Fruit fly (Drosophila melanogaster) whole organism, wandering third instar larva: ENCODE results near the gene amos.

Source experiments
- Abd-B ChIP-seq: fragments of >200 bp; optimal IDR thresholded peaks from 2 replicates; lab custom pipeline; 2017; ENCODE audit warnings: missing biosample characterization, missing genetic modification characterization
- CG32264 ChIP-seq: fragments of 200-800 bp; sonication (Bioruptor generic); optimal IDR thresholded peaks from 2 replicates; lab custom pipeline; 2016; ENCODE audit warnings: missing biosample characterization, missing genetic modification characterization
- CG9705 ChIP-seq: fragments of 200-800 bp; sonication (Bioruptor generic); optimal IDR thresholded peaks from 2 replicates; lab custom pipeline; 2018; ENCODE audit warnings: missing biosample characterization, mild to moderate bottlenecking, missing genetic modification characterization
- CrebA ChIP-seq: fragments of 200-800 bp; sonication (Bioruptor generic); optimal IDR thresholded peaks from 2 replicates; lab custom pipeline; 2016; ENCODE audit warnings: missing biosample characterization, mild to moderate bottlenecking, missing genetic modification characterization, borderline replicate concordance
- Dfd ChIP-seq: fragments of >200 bp; optimal IDR thresholded peaks from 2 replicates; lab custom pipeline; 2017; ENCODE audit warnings: missing biosample characterization, missing genetic modification characterization
- Dif ChIP-seq: fragments of 200-275, 200-300 bp; sonication (Bioruptor generic); optimal IDR thresholded peaks from 2 replicates; lab custom pipeline; 2018; ENCODE audit warnings: missing biosample characterization, missing genetic modification characterization; ENCODE audit not compliant: partially characterized antibody
- GATAd ChIP-seq: sonication (Bioruptor generic); optimal IDR thresholded peaks from 2 replicates; lab custom pipeline; 2016; ENCODE audit warnings: missing biosample characterization, missing genetic modification characterization
- HLH106 ChIP-seq: fragments of 200-800 bp; optimal IDR thresholded peaks from 3 replicates; lab custom pipeline; 2019; ENCODE audit warnings: missing biosample characterization, mild to moderate bottlenecking, missing genetic modification characterization, moderate library complexity
- Hnf4 ChIP-seq: fragments of 200-800 bp; sonication (Bioruptor generic); optimal IDR thresholded peaks from 2 replicates; lab custom pipeline; 2016; ENCODE audit warnings: missing biosample characterization, mild to moderate bottlenecking, missing genetic modification characterization
- Hr78 ChIP-seq: fragments of >200 bp; optimal IDR thresholded peaks from 2 replicates; lab custom pipeline; 2017; ENCODE audit warnings: missing biosample characterization, missing genetic modification characterization
- Hr83 ChIP-seq: fragments of 200-300 bp; sonication (Bioruptor generic); optimal IDR thresholded peaks from 2 replicates; lab custom pipeline; 2016; ENCODE audit warnings: missing biosample characterization, mild to moderate bottlenecking, missing genetic modification characterization, moderate library complexity; ENCODE audit not compliant: poor library complexity, severe bottlenecking
- Jra ChIP-seq: sonication (Bioruptor generic); optimal IDR thresholded peaks from 2 replicates; lab custom pipeline; 2016; ENCODE audit warnings: missing biosample characterization, missing genetic modification characterization
- Mio ChIP-seq: sonication (Bioruptor generic); optimal IDR thresholded peaks from 2 replicates; lab custom pipeline; 2016; ENCODE audit warnings: missing biosample characterization, missing genetic modification characterization
- Myc ChIP-seq: fragments of >200 bp; optimal IDR thresholded peaks from 2 replicates; lab custom pipeline; 2017
- N ChIP-seq: fragments of >200 bp; optimal IDR thresholded peaks from 2 replicates; lab custom pipeline; 2018; ENCODE audit warnings: missing biosample characterization, missing external identifiers, missing genetic modification characterization
- OdsH ChIP-seq: fragments of 200-800 bp; sonication (Bioruptor generic); optimal IDR thresholded peaks from 2 replicates; lab custom pipeline; 2016; ENCODE audit warnings: missing biosample characterization, mild to moderate bottlenecking, missing genetic modification characterization
- Rel ChIP-seq, 2 experiments: fragments of 200-800 bp; sonication (Bioruptor generic) in 1 of 2; optimal IDR thresholded peaks; 2 replicates in 1 of 2; 3 replicates in 1 of 2; lab custom pipeline; 2016 to 2019; ENCODE audit warnings: mild to moderate bottlenecking in 2 of 2, missing biosample characterization in 2 of 2, missing genetic modification characterization in 2 of 2, moderate library complexity in 1 of 2
- Sp1 ChIP-seq: fragments of 200-800 bp; sonication (Bioruptor generic); optimal IDR thresholded peaks from 3 replicates; lab custom pipeline; 2019; ENCODE audit warnings: missing biosample characterization, mild to moderate bottlenecking, missing genetic modification characterization, moderate library complexity
- Vsx2 ChIP-seq: fragments of 200-300, 225-300 bp; sonication (Bioruptor generic); optimal IDR thresholded peaks from 2 replicates; lab custom pipeline; 2018; ENCODE audit warnings: missing biosample characterization, missing genetic modification characterization; ENCODE audit not compliant: partially characterized antibody
- br ChIP-seq: fragments of 200-800 bp; sonication (Bioruptor generic); optimal IDR thresholded peaks from 2 replicates; lab custom pipeline; 2016; ENCODE audit warnings: missing biosample characterization, missing genetic modification characterization
- brk ChIP-seq: fragments of 200-800 bp; sonication (Bioruptor generic); optimal IDR thresholded peaks from 2 replicates; lab custom pipeline; 2016; ENCODE audit warnings: missing biosample characterization, mild to moderate bottlenecking, missing genetic modification characterization
- dl ChIP-seq, 2 experiments: fragments of 175-275, 200-275 bp in 1 of 2; fragments of 200-275 bp in 1 of 2; sonication (Bioruptor generic); optimal IDR thresholded peaks; lab custom pipeline; 2018; ENCODE audit warnings: mild to moderate bottlenecking in 2 of 2, missing biosample characterization in 2 of 2, missing genetic modification characterization in 2 of 2, moderate library complexity in 2 of 2; ENCODE audit not compliant: partially characterized antibody in 2 of 2, insufficient read depth in 1 of 2
- dmrt93B ChIP-seq: fragments of 200-800 bp; sonication (Bioruptor generic); optimal IDR thresholded peaks from 2 replicates; lab custom pipeline; 2018; ENCODE audit warnings: missing biosample characterization, mild to moderate bottlenecking, missing genetic modification characterization
- dsf ChIP-seq: sonication (Bioruptor generic); optimal IDR thresholded peaks from 2 replicates; lab custom pipeline; 2016; ENCODE audit warnings: missing biosample characterization, missing genetic modification characterization, borderline replicate concordance
- ey ChIP-seq: fragments of 200-800 bp; sonication (Bioruptor generic); optimal IDR thresholded peaks from 2 replicates; lab custom pipeline; 2016; ENCODE audit warnings: missing biosample characterization, missing genetic modification characterization
- foxo ChIP-seq, 2 experiments: fragments of 200-800 bp; sonication (Bioruptor generic); optimal IDR thresholded peaks; 2 replicates in 1 of 2; 3 replicates in 1 of 2; lab custom pipeline; 2016 to 2017; ENCODE audit warnings: missing biosample characterization in 2 of 2, missing genetic modification characterization in 2 of 2
- fru ChIP-seq: fragments of 200-800 bp; sonication (Bioruptor generic); optimal IDR thresholded peaks from 3 replicates; lab custom pipeline; 2016; ENCODE audit warnings: missing biosample characterization, mild to moderate bottlenecking, missing genetic modification characterization
- h ChIP-seq: fragments of 200-800 bp; sonication (Bioruptor generic); optimal IDR thresholded peaks from 3 replicates; lab custom pipeline; 2016; ENCODE audit warnings: missing biosample characterization, mild to moderate bottlenecking, missing genetic modification characterization
- jim ChIP-seq: fragments of 175-275, 200-325 bp; sonication (Bioruptor generic); optimal IDR thresholded peaks from 2 replicates; lab custom pipeline; 2016; ENCODE audit warnings: missing biosample characterization, mild to moderate bottlenecking, missing genetic modification characterization
- lola ChIP-seq: fragments of >200 bp; optimal IDR thresholded peaks from 2 replicates; lab custom pipeline; 2017; ENCODE audit warnings: missing biosample characterization, missing genetic modification characterization
- pan ChIP-seq: fragments of >200 bp; optimal IDR thresholded peaks from 2 replicates; lab custom pipeline; 2017
- psq ChIP-seq: fragments of 200-800 bp; sonication (Bioruptor generic); optimal IDR thresholded peaks from 3 replicates; lab custom pipeline; 2017; ENCODE audit warnings: missing biosample characterization, mild to moderate bottlenecking, missing genetic modification characterization, moderate library complexity
- rgr ChIP-seq: fragments of 200-800 bp; sonication (Bioruptor generic); optimal IDR thresholded peaks from 3 replicates; lab custom pipeline; 2016; ENCODE audit warnings: missing biosample characterization, mild to moderate bottlenecking, missing genetic modification characterization
- sage ChIP-seq: fragments of 200-800 bp; sonication (Bioruptor generic); optimal IDR thresholded peaks from 2 replicates; lab custom pipeline; 2016; ENCODE audit warnings: missing biosample characterization, mild to moderate bottlenecking, missing genetic modification characterization
- sv ChIP-seq: fragments of 200-800 bp; sonication (Bioruptor generic); optimal IDR thresholded peaks from 3 replicates; lab custom pipeline; 2016; ENCODE audit warnings: missing biosample characterization, missing genetic modification characterization
- tai ChIP-seq: sonication (Bioruptor generic); optimal IDR thresholded peaks from 2 replicates; lab custom pipeline; 2016; ENCODE audit warnings: missing biosample characterization, missing genetic modification characterization
- usp ChIP-seq: fragments of >200 bp; optimal IDR thresholded peaks from 2 replicates; lab custom pipeline; 2017; ENCODE audit warnings: missing biosample characterization, missing genetic modification characterization
- woc ChIP-seq: sonication (Bioruptor generic); optimal IDR thresholded peaks from 2 replicates; lab custom pipeline; 2016; ENCODE audit warnings: missing biosample characterization, mild to moderate bottlenecking, missing genetic modification characterization

amos gene

DNA sequence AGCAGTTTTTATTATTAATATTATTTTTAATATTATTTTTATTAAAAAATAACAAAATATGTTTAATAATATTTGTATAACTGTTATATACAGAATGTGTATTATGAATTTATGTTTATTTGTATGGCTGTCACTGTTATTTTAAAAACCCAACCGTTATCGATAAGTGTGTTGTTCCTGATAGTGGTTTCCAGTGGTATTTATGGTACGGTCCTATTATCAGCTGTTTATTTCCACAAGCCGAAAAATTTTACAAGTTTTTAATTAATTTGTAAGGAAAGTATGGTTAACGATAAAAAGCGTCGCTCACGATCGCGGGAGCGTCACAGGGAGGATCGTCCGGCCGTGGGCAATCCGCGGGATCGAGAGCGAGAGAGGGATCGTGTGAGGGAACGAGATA is 9.9 kb upstream of the amos start, which contains the start of gene CG10333:
Gene CG10333, plus strand, starts transcription at position 191 of the 400 bp plus-strand sequence.
- TF ChIP-seq Dif (no peak), psq (no peak), dmrt93B (no peak), Hr78 (GFP tag; lab: Kevin White, UChicago) (no peak), N (GFP tag; lab: Kevin White, UChicago) (no peak), Myc (lab: Kevin White, UChicago) (no peak)

DNA sequence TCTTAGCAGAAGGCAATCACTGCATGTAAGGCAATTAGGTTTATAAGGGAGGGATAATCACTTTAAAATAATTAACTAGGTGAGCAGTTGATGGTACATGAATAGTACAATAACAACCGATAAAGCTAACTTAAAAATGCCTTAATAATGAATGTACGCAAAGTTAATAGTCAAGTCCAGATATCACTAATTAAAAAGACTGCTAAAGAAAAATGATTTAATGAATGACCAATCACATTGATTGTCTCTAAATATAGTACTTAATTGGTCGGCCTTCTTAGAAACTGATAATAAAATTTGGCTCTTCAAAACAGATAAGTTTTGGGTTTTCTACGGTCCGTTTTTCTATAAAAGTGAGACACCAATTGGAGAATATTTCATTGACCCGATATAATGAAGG is 8.8 kb upstream of the amos start, which contains the start of gene CG31789:
Gene CG31789, plus strand, starts transcription at position 380 of the 400 bp plus-strand sequence.
- TF ChIP-seq HLH106 (tag; lab: Kevin White, UChicago), result no peak
- no peak for TF ChIP-seq rgr (GFP tag; lab: Kevin White, UChicago)
- TF ChIP-seq CG32264 (GFP tag; lab: Kevin White, UChicago), result no peak
- TF ChIP-seq usp (GFP tag; lab: Kevin White, UChicago), result no peak
- no peak for TF ChIP-seq br (GFP tag; lab: Kevin White, UChicago)
- TF ChIP-seq Rel (GFP tag; optimal IDR thresholded peaks at IDR 0.05; lab: Kevin White, UChicago), result no peak
- no peak for TF ChIP-seq Rel (tag; optimal IDR thresholded peaks at IDR 0.05; lab: Kevin White, UChicago)
- TF ChIP-seq ey, result no peak
- no peak for TF ChIP-seq Abd-B (GFP tag; lab: Kevin White, UChicago)

DNA sequence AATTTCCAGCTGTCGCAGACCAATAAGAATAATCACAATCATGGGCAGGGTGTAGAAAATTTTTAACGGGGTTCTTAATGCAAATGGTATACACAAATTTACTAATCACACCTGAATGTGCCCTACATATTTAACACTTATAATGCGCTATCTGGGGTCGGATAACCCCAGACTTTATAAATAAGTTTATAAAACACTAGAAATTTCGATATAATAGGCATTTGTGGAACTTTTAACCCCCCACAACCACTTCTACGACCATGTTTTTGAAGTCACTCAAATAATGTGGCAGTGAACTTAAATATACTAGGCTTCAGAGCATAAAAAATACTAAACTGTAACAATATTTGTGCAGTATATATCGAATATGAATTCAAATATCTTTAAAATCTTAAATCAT is 8.3 kb upstream of the amos start, which contains the start of gene CG10413:
Gene CG10413, minus strand, starts transcription at position 264 of the 400 bp plus-strand sequence.
- no peak for TF ChIP-seq Vsx2 (GFP tag; lab: Kevin White, UChicago)
- peak; percentile 93 to 99 for TF ChIP-seq foxo (GFP tag; optimal IDR thresholded peaks at IDR 0.05; lab: Kevin White, UChicago)
- peak; percentile 98 for TF ChIP-seq OdsH (GFP tag; lab: Kevin White, UChicago)
- TF ChIP-seq rgr (GFP tag; lab: Kevin White, UChicago), result peak; percentile 99
- TF ChIP-seq dmrt93B, result peak; percentile 97
- no peak for TF ChIP-seq Dif
- peak; percentile 94 for TF ChIP-seq woc
- TF ChIP-seq CrebA (GFP tag; lab: Kevin White, UChicago), result no peak
- TF ChIP-seq N (GFP tag; lab: Kevin White, UChicago), result no peak
- no peak for TF ChIP-seq Myc (lab: Kevin White, UChicago)
- peak; percentile 96 for TF ChIP-seq psq
- peak; percentile 89 for TF ChIP-seq Mio (GFP tag; lab: Kevin White, UChicago)
- no peak for TF ChIP-seq Rel (GFP tag; optimal IDR thresholded peaks at IDR 0.05; lab: Kevin White, UChicago)
- TF ChIP-seq Rel (tag; optimal IDR thresholded peaks at IDR 0.05; lab: Kevin White, UChicago), result peak; percentile 91
- TF ChIP-seq fru (GFP tag; lab: Kevin White, UChicago), result peak; percentile 98
- peak; percentile 96 for TF ChIP-seq brk (GFP tag; lab: Kevin White, UChicago)
- peak; percentile 98 for TF ChIP-seq CG9705 (GFP tag; lab: Kevin White, UChicago)
- TF ChIP-seq sv, result peak; percentile 97
- TF ChIP-seq jim (GFP tag; lab: Kevin White, UChicago), result peak; percentile 29
- TF ChIP-seq usp (GFP tag; lab: Kevin White, UChicago), result no peak
- TF ChIP-seq lola (GFP tag; lab: Kevin White, UChicago), result no peak
- TF ChIP-seq Abd-B (GFP tag; lab: Kevin White, UChicago), result no peak
- peak; percentile 99 for TF ChIP-seq HLH106 (tag; lab: Kevin White, UChicago)
- peak; percentile 96 for TF ChIP-seq sage (GFP tag; lab: Kevin White, UChicago)
- no peak for TF ChIP-seq tai
- TF ChIP-seq Dfd (GFP tag; lab: Kevin White, UChicago), result no peak
- TF ChIP-seq ey, result peak; percentile 99
- peak; percentile 99 for TF ChIP-seq h
- TF ChIP-seq Hnf4 (GFP tag; lab: Kevin White, UChicago), result peak; percentile 98
- TF ChIP-seq pan (lab: Kevin White, UChicago), result no peak
- TF ChIP-seq GATAd (GFP tag; lab: Kevin White, UChicago), result peak; percentile 93
- TF ChIP-seq Hr83 (GFP tag; lab: Kevin White, UChicago), result peak; percentile 88
- peak; percentile 99 for TF ChIP-seq br (GFP tag; lab: Kevin White, UChicago)
- peak; percentile 90 for TF ChIP-seq dsf (GFP tag; lab: Kevin White, UChicago)
- TF ChIP-seq Hr78 (GFP tag; lab: Kevin White, UChicago), result no peak
- TF ChIP-seq dl (GFP tag; optimal IDR thresholded peaks at IDR 0.05; lab: Kevin White, UChicago; ENCODE audit: insufficient read depth in 1 of 2, partially characterized antibody in 2 of 2), result no peak
- TF ChIP-seq Sp1 (GFP tag; lab: Kevin White, UChicago), result peak; percentile 98
- TF ChIP-seq CG32264 (GFP tag; lab: Kevin White, UChicago), result peak; percentile 95
- TF ChIP-seq Jra (GFP tag; lab: Kevin White, UChicago), result peak; percentile 96
